Worm (Caenorhabditis elegans) whole organism, late embryonic: Measurements from ENCODE around the gene clec-212.
A peak's percentile ranks its signal among the peaks of the same experiment; 100 is the strongest.
"Not testable (repeated sequence)": the region's sequence is repeated elsewhere in the genome, so short reads cannot be mapped to it uniquely, and the experiment has no call there.

Experiments used
- C08G9.2 ChIP-seq: sonication (generic microtip); optimal IDR thresholded peaks from 2 replicates; lab custom pipeline; 2016; ENCODE audit warnings: mild to moderate bottlenecking, missing genetic modification characterization, moderate library complexity, missing compliant biosample characterization
- F13H6.1 ChIP-seq: sonication (generic microtip); optimal IDR thresholded peaks from 2 replicates; lab custom pipeline; 2016; ENCODE audit warnings: missing genetic modification characterization, missing compliant biosample characterization
- T23F11.4 ChIP-seq: fragments of 200-800 bp; sonication (Bioruptor generic); optimal IDR thresholded peaks from 2 replicates; lab custom pipeline; 2018; ENCODE audit warnings: mild to moderate bottlenecking, missing genetic modification characterization, missing compliant biosample characterization
- ama-1 ChIP-seq: fragments of 150-350 bp; optimal IDR thresholded peaks from 2 replicates; lab custom pipeline; 2014
- ceh-18 ChIP-seq: sonication (generic microtip); optimal IDR thresholded peaks from 2 replicates; lab custom pipeline; 2016; ENCODE audit warnings: missing genetic modification characterization, missing compliant biosample characterization
- ceh-19 ChIP-seq: fragments of 200-800 bp; sonication (Bioruptor generic); optimal IDR thresholded peaks from 2 replicates; lab custom pipeline; 2018; ENCODE audit warnings: mild to moderate bottlenecking, missing genetic modification characterization, missing compliant biosample characterization
- ceh-2 ChIP-seq: sonication (generic microtip); optimal IDR thresholded peaks from 2 replicates; lab custom pipeline; 2016; ENCODE audit warnings: missing genotype, missing genetic modification characterization, missing compliant biosample characterization
- ceh-30 ChIP-seq: fragments of 150-350 bp; optimal IDR thresholded peaks from 2 replicates; lab custom pipeline; 2014; ENCODE audit warnings: missing biosample characterization, missing genetic modification characterization
- ceh-31 ChIP-seq: sonication (generic microtip); optimal IDR thresholded peaks from 2 replicates; lab custom pipeline; 2016; ENCODE audit warnings: missing genetic modification characterization, missing compliant biosample characterization
- che-1 ChIP-seq: sonication (generic microtip); optimal IDR thresholded peaks from 2 replicates; lab custom pipeline; 2016; ENCODE audit warnings: mild to moderate bottlenecking, missing genetic modification characterization, missing compliant biosample characterization
- dve-1 ChIP-seq: sonication (generic microtip); optimal IDR thresholded peaks from 2 replicates; lab custom pipeline; 2017; ENCODE audit warnings: antibody characterized with exemption, mild to moderate bottlenecking, missing genetic modification characterization, missing compliant biosample characterization
- elt-2 ChIP-seq: sonication (generic microtip); optimal IDR thresholded peaks from 2 replicates; lab custom pipeline; 2016; ENCODE audit warnings: missing genetic modification reagents, missing genetic modification characterization, missing compliant biosample characterization
- elt-4 ChIP-seq: sonication (generic microtip); optimal IDR thresholded peaks from 2 replicates; lab custom pipeline; 2016; ENCODE audit warnings: missing genetic modification characterization, missing compliant biosample characterization
- fax-1 ChIP-seq: sonication (generic microtip); optimal IDR thresholded peaks from 2 replicates; lab custom pipeline; 2016; ENCODE audit warnings: missing genotype, missing genetic modification characterization, missing compliant biosample characterization
- fkh-10 ChIP-seq: fragments of 150-350 bp; optimal IDR thresholded peaks from 2 replicates; lab custom pipeline; 2014; ENCODE audit warnings: missing biosample characterization, missing genetic modification reagents, missing genetic modification characterization
- fkh-6 ChIP-seq: sonication (generic microtip); optimal IDR thresholded peaks from 2 replicates; lab custom pipeline; 2016; ENCODE audit warnings: missing genetic modification characterization, missing compliant biosample characterization
- gmeb-2 ChIP-seq: sonication (generic microtip); optimal IDR thresholded peaks from 2 replicates; lab custom pipeline; 2016; ENCODE audit warnings: missing genetic modification characterization, inconsistent platforms, missing compliant biosample characterization
- hlh-13 ChIP-seq: fragments of 200-800 bp; sonication (Bioruptor generic); optimal IDR thresholded peaks from 2 replicates; lab custom pipeline; 2018; ENCODE audit warnings: mild to moderate bottlenecking, missing genetic modification characterization, missing compliant biosample characterization
- hlh-15 ChIP-seq: sonication (generic microtip); optimal IDR thresholded peaks from 2 replicates; lab custom pipeline; 2016; ENCODE audit warnings: missing genetic modification characterization, missing compliant biosample characterization
- hlh-6 ChIP-seq: sonication (generic microtip); optimal IDR thresholded peaks from 2 replicates; lab custom pipeline; 2016; ENCODE audit warnings: missing genotype, missing genetic modification characterization, missing compliant biosample characterization
- hlh-8 ChIP-seq: sonication (generic microtip); optimal IDR thresholded peaks from 2 replicates; lab custom pipeline; 2016; ENCODE audit warnings: missing genotype, missing genetic modification characterization, missing compliant biosample characterization
- lin-11 ChIP-seq: fragments of 200-800 bp; sonication (Bioruptor generic); optimal IDR thresholded peaks from 2 replicates; lab custom pipeline; 2018; ENCODE audit warnings: mild to moderate bottlenecking, missing genetic modification characterization, missing compliant biosample characterization
- madf-2 ChIP-seq: sonication (generic microtip); optimal IDR thresholded peaks from 2 replicates; lab custom pipeline; 2017; ENCODE audit warnings: missing genetic modification characterization, missing compliant biosample characterization
- nfya-1 ChIP-seq: sonication (generic microtip); optimal IDR thresholded peaks from 2 replicates; lab custom pipeline; 2017; ENCODE audit warnings: missing genetic modification characterization, mild to moderate bottlenecking, missing compliant biosample characterization, antibody characterized with exemption, moderate library complexity
- nhr-11 ChIP-seq: fragments of 150-350 bp; optimal IDR thresholded peaks from 2 replicates; lab custom pipeline; 2014; ENCODE audit warnings: missing biosample characterization, missing genetic modification characterization
- nhr-232 ChIP-seq: sonication (generic microtip); optimal IDR thresholded peaks from 2 replicates; lab custom pipeline; 2016; ENCODE audit warnings: missing genetic modification characterization, missing compliant biosample characterization
- npax-4 ChIP-seq: sonication (generic microtip); optimal IDR thresholded peaks from 2 replicates; lab custom pipeline; 2016; ENCODE audit warnings: missing genetic modification characterization, missing compliant biosample characterization
- pag-3 ChIP-seq: sonication (generic microtip); optimal IDR thresholded peaks from 2 replicates; lab custom pipeline; 2016; ENCODE audit warnings: missing compliant biosample characterization, missing genetic modification characterization, borderline replicate concordance
- pat-9 ChIP-seq: fragments of 200-800 bp; sonication (Bioruptor generic); optimal IDR thresholded peaks from 2 replicates; lab custom pipeline; 2018; ENCODE audit warnings: mild to moderate bottlenecking, missing genetic modification characterization, moderate library complexity, missing compliant biosample characterization
- pax-1 ChIP-seq: fragments of 150-350 bp; optimal IDR thresholded peaks from 2 replicates; lab custom pipeline; 2014; ENCODE audit warnings: missing biosample characterization, missing genetic modification characterization
- sdc-2 ChIP-seq: sonication (generic microtip); optimal IDR thresholded peaks from 2 replicates; lab custom pipeline; 2016; ENCODE audit warnings: missing genotype, missing genetic modification characterization, missing compliant biosample characterization
- sox-2 ChIP-seq: fragments of 200-800 bp; sonication (Bioruptor generic); IDR thresholded peaks from 2 replicates; pipeline ENCODE4 v1.3.6; 2022; ENCODE audit warnings: missing genetic modification reagents, missing genetic modification characterization, missing compliant biosample characterization
- tbx-7 ChIP-seq: sonication (generic microtip); optimal IDR thresholded peaks from 2 replicates; lab custom pipeline; 2016; ENCODE audit warnings: missing genotype, missing genetic modification characterization, missing compliant biosample characterization
- ttx-3 ChIP-seq: sonication (generic microtip); optimal IDR thresholded peaks from 2 replicates; lab custom pipeline; 2016; ENCODE audit warnings: missing genetic modification reagents, missing genetic modification characterization, missing compliant biosample characterization
- unc-3 ChIP-seq, 2 experiments: fragments of 200-800 bp in 1 of 2; sonication (Bioruptor generic) in 1 of 2; sonication (generic microtip) in 1 of 2; conservative IDR thresholded peaks in 1 of 2; optimal IDR thresholded peaks in 1 of 2; 2 replicates each; pipeline versions ENCODE4 v1.3.6 to Lab custom; 2016 to 2022; ENCODE audit warnings: missing compliant biosample characterization in 2 of 2, missing genetic modification characterization in 2 of 2, missing genetic modification reagents in 1 of 2
- unc-55 ChIP-seq: sonication (generic microtip); optimal IDR thresholded peaks from 2 replicates; lab custom pipeline; 2017; ENCODE audit warnings: missing biosample characterization, missing genetic modification reagents, missing genetic modification characterization
- ztf-16 ChIP-seq: sonication (generic microtip); optimal IDR thresholded peaks from 2 replicates; lab custom pipeline; 2017; ENCODE audit warnings: missing genetic modification characterization, missing compliant biosample characterization

clec-212 gene

DNA sequence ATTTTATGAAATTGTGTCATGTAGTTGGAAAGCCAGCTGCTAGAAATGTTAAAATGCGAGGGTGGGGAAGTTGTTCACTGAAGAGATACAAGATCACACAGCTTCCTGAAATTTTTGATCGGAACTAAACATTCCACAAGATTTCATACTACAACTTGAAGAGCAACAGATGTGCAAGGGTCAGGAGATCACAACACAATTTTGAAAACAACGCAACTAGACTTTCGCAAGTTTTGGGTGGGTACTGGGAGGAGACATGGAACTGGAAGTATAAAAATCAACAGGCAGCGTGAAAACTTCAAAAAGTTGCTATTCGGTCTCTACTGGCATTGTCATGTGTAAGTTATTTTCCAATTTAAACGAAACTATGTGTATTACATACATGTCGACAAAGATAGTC, 18.4 kb downstream of the clec-212 start, which contains the start of gene F19F10.3:
TSS of gene F19F10.3 (plus strand) at position 301 of the 400 bp plus-strand sequence.
- TF ChIP-seq fax-1 (tag; lab: Kevin White, UChicago), result no peak
- no peak for TF ChIP-seq hlh-8 (tag; lab: Kevin White, UChicago)
- TF ChIP-seq C08G9.2 (tag; lab: Kevin White, UChicago), result no peak
- no peak for TF ChIP-seq hlh-15
- no peak for TF ChIP-seq npax-4
- no peak for TF ChIP-seq dve-1 (tag; lab: Kevin White, UChicago)
- no peak for TF ChIP-seq ceh-19 (GFP tag; lab: Kevin White, UChicago)
- TF ChIP-seq hlh-13 (GFP tag; lab: Kevin White, UChicago), result no peak
- no peak for TF ChIP-seq fkh-6 (tag; lab: Kevin White, UChicago)

DNA sequence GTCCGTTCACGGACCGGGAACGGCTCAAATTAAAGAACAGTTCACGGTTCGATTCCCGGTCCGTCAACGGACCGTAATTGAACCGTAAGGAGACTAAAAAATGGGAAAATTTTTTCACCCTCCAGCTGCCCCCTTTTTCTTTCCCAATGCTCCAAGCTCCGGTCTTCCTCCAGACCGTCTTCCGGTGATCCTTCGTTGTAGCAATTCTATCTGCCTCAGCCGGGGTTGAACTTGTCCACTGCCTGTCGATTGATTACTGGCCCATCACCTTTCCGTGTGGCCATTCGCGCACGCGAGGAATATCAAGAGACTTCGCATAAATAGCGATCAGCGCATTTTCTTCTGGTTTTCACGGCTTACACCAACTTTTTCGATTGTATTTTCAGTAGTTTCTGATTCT, 21.7 kb downstream of the clec-212 start:
- TF ChIP-seq che-1 (tag; lab: Kevin White, UChicago), result peak; percentile 15
- TF ChIP-seq unc-3 (GFP tag; conservative IDR thresholded peaks at IDR 0.05; lab: Robert Waterston, UW), result 0 out of 2 replicates have a peak, but pooled peaks have one; percentile 25
- TF ChIP-seq unc-3 (tag; optimal IDR thresholded peaks at IDR 0.05; lab: Kevin White, UChicago), result not testable (repeated sequence)

DNA sequence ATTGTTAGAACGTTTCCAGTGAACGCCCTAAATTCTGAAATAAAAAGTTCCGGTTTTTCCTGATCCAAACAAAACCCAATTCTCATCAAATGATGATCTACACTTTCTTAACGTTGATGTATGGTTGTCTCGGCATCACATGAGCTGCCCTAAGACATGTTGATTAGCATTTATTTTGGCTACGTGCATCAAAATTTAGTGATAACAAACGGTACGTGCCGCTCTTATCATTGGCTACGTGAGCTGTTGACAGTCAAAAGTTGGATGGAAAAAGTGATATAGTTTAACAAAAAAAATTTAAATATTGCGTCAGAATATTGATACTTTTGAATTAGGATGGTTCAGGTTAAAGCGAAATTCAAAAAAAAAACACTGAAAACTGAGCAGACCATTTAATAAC, 22.2 kb downstream of the clec-212 start:
- TF ChIP-seq sox-2 (GFP tag; lab: Robert Waterston, UW) (no peak), hlh-6 (tag; lab: Kevin White, UChicago) (no peak), fkh-10 (GFP tag; lab: Kevin White, UChicago) (no peak), C08G9.2 (tag; lab: Kevin White, UChicago) (no peak), elt-2 (tag; lab: Kevin White, UChicago) (peak; percentile 72), tbx-7 (tag; lab: Kevin White, UChicago) (no peak)

DNA sequence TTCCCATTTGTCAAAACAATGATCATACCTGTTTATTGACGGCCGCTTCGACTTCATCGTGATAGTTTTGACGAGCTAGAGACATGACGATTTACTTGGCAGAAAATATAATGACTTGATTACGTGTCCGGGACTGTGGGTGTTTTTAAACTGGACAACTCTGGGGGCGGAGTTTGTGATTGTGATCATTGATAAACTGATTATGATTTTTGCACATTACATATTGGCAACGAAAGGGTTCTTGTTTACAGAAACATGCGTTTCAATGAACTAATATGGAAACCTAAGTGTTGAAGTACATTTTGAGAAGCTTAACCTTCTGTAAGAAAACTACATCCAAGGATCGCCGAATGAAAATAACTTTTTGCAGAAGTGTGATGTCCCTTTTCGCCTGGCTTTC, 22.7 kb downstream of the clec-212 start, which contains the start of gene ftn-1:
TSS of gene ftn-1 (minus strand) at position 101 of the 400 bp plus-strand sequence.
- TF ChIP-seq T23F11.4 (GFP tag; lab: Kevin White, UChicago), result no peak
- no peak for TF ChIP-seq lin-11 (tag; lab: Kevin White, UChicago)
- TF ChIP-seq fkh-6 (tag; lab: Kevin White, UChicago), result no peak
- no peak for TF ChIP-seq ama-1 (lab: Kevin White, UChicago)
- TF ChIP-seq pat-9 (tag; lab: Kevin White, UChicago), result no peak
- TF ChIP-seq sox-2 (GFP tag; lab: Robert Waterston, UW), result no peak
- TF ChIP-seq gmeb-2 (tag; lab: Kevin White, UChicago), result no peak
- no peak for TF ChIP-seq ceh-30 (tag; lab: Kevin White, UChicago)
- TF ChIP-seq ttx-3, result no peak
- no peak for TF ChIP-seq che-1 (tag; lab: Kevin White, UChicago)
- no peak for TF ChIP-seq ztf-16 (tag; lab: Kevin White, UChicago)
- TF ChIP-seq hlh-13 (GFP tag; lab: Kevin White, UChicago), result no peak
- no peak for TF ChIP-seq F13H6.1 (tag; lab: Kevin White, UChicago)
- no peak for TF ChIP-seq ceh-31 (tag; lab: Kevin White, UChicago)
- TF ChIP-seq nfya-1 (tag; lab: Kevin White, UChicago), result no peak
- TF ChIP-seq dve-1 (tag; lab: Kevin White, UChicago), result no peak
- TF ChIP-seq ceh-18 (tag; lab: Kevin White, UChicago), result no peak
- TF ChIP-seq unc-55 (GFP tag; lab: Kevin White, UChicago), result no peak

DNA sequence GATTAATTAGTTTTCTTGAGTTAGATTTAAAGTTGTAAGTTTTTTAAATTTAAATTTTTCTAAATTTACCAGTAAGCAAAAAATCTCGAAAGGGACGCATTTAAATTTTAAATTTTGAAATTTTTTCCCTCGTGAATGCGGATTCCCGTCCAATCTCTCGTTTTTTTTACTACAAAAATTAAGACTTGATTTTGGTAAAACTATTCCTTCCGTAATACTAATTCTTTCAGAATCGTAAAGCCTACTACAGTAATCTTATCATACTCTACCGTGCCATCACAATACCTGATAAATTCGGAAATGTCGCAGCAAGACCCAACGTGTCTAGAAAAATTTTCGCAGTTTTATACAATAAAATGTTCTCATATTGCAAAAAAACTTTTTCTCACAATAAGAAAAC, 25.0 kb downstream of the clec-212 start, which contains the start of the genes C54F6.19 and nhx-3:
TSS of gene C54F6.19 (plus strand) at position 301 of the 400 bp plus-strand sequence.
TSS of gene nhx-3 (minus strand) at position 337 of the 400 bp plus-strand sequence.
- no peak for TF ChIP-seq fkh-10 (GFP tag; lab: Kevin White, UChicago)
- no peak for TF ChIP-seq che-1 (tag; lab: Kevin White, UChicago)
- TF ChIP-seq nhr-11 (tag; lab: Kevin White, UChicago), result no peak
- TF ChIP-seq ceh-30 (tag; lab: Kevin White, UChicago), result no peak
- TF ChIP-seq nhr-232 (tag; lab: Kevin White, UChicago), result no peak
- TF ChIP-seq pax-1, result no peak
- no peak for TF ChIP-seq sox-2 (GFP tag; lab: Robert Waterston, UW)
- no peak for TF ChIP-seq madf-2
- no peak for TF ChIP-seq sdc-2
- TF ChIP-seq ceh-2 (tag; lab: Kevin White, UChicago), result no peak
- TF ChIP-seq unc-3 (GFP tag; conservative IDR thresholded peaks at IDR 0.05; lab: Robert Waterston, UW), result no peak
- TF ChIP-seq unc-3 (tag; optimal IDR thresholded peaks at IDR 0.05; lab: Kevin White, UChicago), result no peak
- TF ChIP-seq elt-4 (tag; lab: Kevin White, UChicago), result no peak
- no peak for TF ChIP-seq hlh-8 (tag; lab: Kevin White, UChicago)
- TF ChIP-seq pag-3 (tag; lab: Kevin White, UChicago), result no peak
